Worm (Caenorhabditis elegans): ENCODE results near the gene C54E10.3.
"Not testable (repeated sequence)": the region's sequence is repeated elsewhere in the genome, so short reads cannot be mapped to it uniquely, and the experiment has no call there.

Gene C54E10.3

ce11 chrV:18810705-18811104 is at the start of gene C54E10.3:
Gene C54E10.3, plus strand, starts transcription at chrV:18811005.
- no peak for TF ChIP-seq php-3 (GFP tag; IDR thresholded peaks at IDR 0.05)
- TF ChIP-seq daf-8 (GFP tag; IDR thresholded peaks at IDR 0.05), result no peak
- TF ChIP-seq sdz-12 (GFP tag; optimal IDR thresholded peaks at IDR 0.05), result no peak
- no peak for TF ChIP-seq nhr-11 (tag; optimal IDR thresholded peaks at IDR 0.05)
- TF ChIP-seq ceh-28 (tag; optimal IDR thresholded peaks at IDR 0.05), result no peak
- TF ChIP-seq dpl-1 (GFP tag; optimal IDR thresholded peaks at IDR 0.05), result no peak
- no peak for TF ChIP-seq daf-16 (GFP tag; optimal IDR thresholded peaks at IDR 0.05)
- no peak for TF ChIP-seq daf-16 (tag; optimal IDR thresholded peaks at IDR 0.05)

- TF ChIP-seq attf-4 (tag; optimal IDR thresholded peaks at IDR 0.05), result no peak
- no peak for TF ChIP-seq T26A8.4 (GFP tag; IDR thresholded peaks at IDR 0.05)
- TF ChIP-seq nhr-102 (tag; optimal IDR thresholded peaks at IDR 0.05), result no peak
- no peak for TF ChIP-seq saeg-2 (GFP tag; IDR thresholded peaks at IDR 0.05)
- TF ChIP-seq sdz-12 (GFP tag; optimal IDR thresholded peaks at IDR 0.05), result no peak
- TF ChIP-seq nhr-25 (tag; optimal IDR thresholded peaks at IDR 0.05; ENCODE audit: borderline replicate concordance, insufficient read depth), result no peak
- no peak for TF ChIP-seq lim-7 (GFP tag; IDR thresholded peaks at IDR 0.05)
- TF ChIP-seq lsy-2 (tag; optimal IDR thresholded peaks at IDR 0.05), result no peak
- no peak for TF ChIP-seq fkh-10 (GFP tag; optimal IDR thresholded peaks at IDR 0.05)
- no peak for TF ChIP-seq hlh-30 (tag; optimal IDR thresholded peaks at IDR 0.05; ENCODE audit: insufficient read depth)
- no peak for TF ChIP-seq lin-13 (GFP tag; optimal IDR thresholded peaks at IDR 0.05)
- no peak for TF ChIP-seq nhr-237 (tag; optimal IDR thresholded peaks at IDR 0.05)
- no peak for TF ChIP-seq ztf-7 (tag; optimal IDR thresholded peaks at IDR 0.05)
- TF ChIP-seq lin-15B (tag; optimal IDR thresholded peaks at IDR 0.05), result no peak
Observed at ce11 chrV:18761078-18761477, 49.7 kb upstream of the C54E10.3 start, which contains the start of gene F11D11.4. Gene F11D11.4, plus strand, starts transcription at chrV:18761378.

- TF ChIP-seq nhr-11, fos-1, F37D6.2 (tag; optimal IDR thresholded peaks at IDR 0.05): not testable (repeated sequence)
Observed at ce11 chrV:18762044-18762443, 48.8 kb upstream of the C54E10.3 start, which contains the start of gene F11D11.22. Gene F11D11.22, plus strand, starts transcription at chrV:18762344.

ce11 chrV:18769902-18770301 is 40.9 kb upstream of the C54E10.3 start:
- TF ChIP-seq unc-62 (GFP tag; optimal IDR thresholded peaks at IDR 0.05 in 1 of 2) (peak in 1 of 2 experiments; percentile 93), unc-62 (tag; optimal IDR thresholded peaks at IDR 0.05) (no peak), ztf-7 (tag; optimal IDR thresholded peaks at IDR 0.05) (no peak), zag-1 (tag; optimal IDR thresholded peaks at IDR 0.05) (no peak)

- TF ChIP-seq php-3 (GFP tag; IDR thresholded peaks at IDR 0.05) (no peak), aha-1 (tag) (peak; percentile 3)
Observed at ce11 chrV:18770623-18771022, 40.2 kb upstream of the C54E10.3 start, which contains the start of gene clec-255. Gene clec-255, minus strand, starts transcription at chrV:18770723.

ce11 chrV:18771390-18771789 is 39.4 kb upstream of the C54E10.3 start, which contains the start of gene clec-256:
Gene clec-256, plus strand, starts transcription at chrV:18771690.
- TF ChIP-seq ztf-7 (tag; optimal IDR thresholded peaks at IDR 0.05) (no peak), saeg-2 (GFP tag; IDR thresholded peaks at IDR 0.05) (no peak), daf-8 (GFP tag; IDR thresholded peaks at IDR 0.05) (no peak), sdz-12 (GFP tag; optimal IDR thresholded peaks at IDR 0.05) (no peak), lsy-2 (tag; optimal IDR thresholded peaks at IDR 0.05) (no peak), F37D6.2 (tag; optimal IDR thresholded peaks at IDR 0.05) (no peak), spr-3 (GFP tag; optimal IDR thresholded peaks at IDR 0.05) (no peak), mdl-1 (tag; optimal IDR thresholded peaks at IDR 0.05) (no peak), madf-9 (GFP tag; conservative IDR thresholded peaks at IDR 0.05) (no peak), dve-1 (tag; optimal IDR thresholded peaks at IDR 0.05; ENCODE audit: insufficient read depth) (no peak), rbr-2 (tag; optimal IDR thresholded peaks at IDR 0.05) (no peak)
